Worm (Caenorhabditis elegans) whole organism, L3 larva: Measurements from ENCODE around the gene srx-112.

Experiments
- ZK546.5 ChIP-seq: sonication (generic microtip); optimal IDR thresholded peaks from 2 replicates; lab custom pipeline; 2017; ENCODE audit warnings: missing biosample characterization, missing genetic modification characterization
- elt-2 ChIP-seq: sonication (generic microtip); optimal IDR thresholded peaks from 2 replicates; lab custom pipeline; 2016; ENCODE audit warnings: missing genetic modification reagents, mild to moderate bottlenecking, missing genetic modification characterization, missing compliant biosample characterization
- fos-1 ChIP-seq: fragments of 150-350 bp; optimal IDR thresholded peaks from 2 replicates; lab custom pipeline; 2014; ENCODE audit warnings: missing biosample characterization, missing genetic modification characterization
- ztf-11 ChIP-seq: fragments of 150-350 bp; optimal IDR thresholded peaks from 2 replicates; lab custom pipeline; 2014; ENCODE audit warnings: missing biosample characterization, missing genetic modification characterization

- TF ChIP-seq ztf-11 = no peak
- TF ChIP-seq fos-1 (tag; lab: Kevin White, UChicago) = no peak
- no peak for TF ChIP-seq ZK546.5 (tag; lab: Kevin White, UChicago)
- TF ChIP-seq elt-2 = no peak
Observed at ce11 chrII:3741584-3741983, 22.8 kb downstream of the srx-112 start, which contains the start of gene F12E12.1.
